Worm (Caenorhabditis elegans): ENCODE data around the gene Y41D4A.1.

DNA sequence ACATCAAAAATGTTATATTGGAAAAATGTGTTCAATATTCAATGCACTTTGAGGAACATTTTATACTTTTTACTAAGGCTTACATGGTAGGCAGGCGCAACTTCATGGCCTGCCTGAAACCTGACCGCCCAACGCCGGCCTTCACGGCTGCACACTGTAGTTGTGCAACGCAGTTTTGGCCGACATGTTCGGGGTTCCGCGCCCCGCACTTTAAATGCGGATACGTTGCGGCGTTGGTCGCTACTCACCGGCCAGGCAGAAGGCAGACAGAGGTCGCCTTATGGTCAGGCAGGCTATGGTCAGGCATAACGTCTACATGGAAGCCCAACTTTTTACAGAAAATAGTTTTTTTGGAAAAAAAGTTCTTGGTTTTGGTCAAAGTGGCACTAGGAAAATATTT is 18.7 kb downstream of the Y41D4A.1 start:
- TF ChIP-seq sox-2 (GFP tag; IDR thresholded peaks at IDR 0.05) (no peak), F13H6.1 (tag; optimal IDR thresholded peaks at IDR 0.05) (no peak), pha-4 (tag; optimal IDR thresholded peaks at IDR 0.05) (no peak), gmeb-2 (tag; optimal IDR thresholded peaks at IDR 0.05) (no peak), nhr-11 (tag; optimal IDR thresholded peaks at IDR 0.05) (no peak), ceh-9 (tag; optimal IDR thresholded peaks at IDR 0.05) (no peak), ama-1 (optimal IDR thresholded peaks at IDR 0.05) (no peak), Y22D7AL.16 (tag; optimal IDR thresholded peaks at IDR 0.05) (no peak)

All from whole organism, late embryonic.